Worm (Caenorhabditis elegans): ENCODE results near the gene acer-1.

- no peak for TF ChIP-seq ztf-23 (GFP tag; IDR thresholded peaks at IDR 0.05)
- TF ChIP-seq T22C8.4 (GFP tag; IDR thresholded peaks at IDR 0.05): no peak
- no peak for TF ChIP-seq tab-1 (GFP tag; IDR thresholded peaks at IDR 0.05)
- TF ChIP-seq ztf-29 (GFP tag; IDR thresholded peaks at IDR 0.05): no peak
- TF ChIP-seq flt-1 (GFP tag; IDR thresholded peaks at IDR 0.05): no peak
- no peak for TF ChIP-seq ref-1 (GFP tag; conservative IDR thresholded peaks at IDR 0.05)
- no peak for TF ChIP-seq klf-2 (GFP tag; conservative IDR thresholded peaks at IDR 0.05)
- no peak for TF ChIP-seq cog-1 (tag; optimal IDR thresholded peaks at IDR 0.05)
- TF ChIP-seq med-1 (GFP tag; optimal IDR thresholded peaks at IDR 0.05; ENCODE audit: insufficient read depth): no peak
Measured at ce11 chrII:6893589-6894245, 3.5 kb upstream of the acer-1 start, which contains the start of gene adal-1.

All from whole organism, midembryonic.